Worm (Caenorhabditis elegans) whole organism, early embryonic: ENCODE results near the gene sri-48.
"Not testable (repeated sequence)": the region's sequence is repeated elsewhere in the genome, so short reads cannot be mapped to it uniquely, and the experiment has no call there.

Experiments used
- B0310.2 ChIP-seq: sonication (generic microtip); optimal IDR thresholded peaks from 2 replicates; lab custom pipeline; 2016; ENCODE audit warnings: mild to moderate bottlenecking, missing genetic modification characterization, missing compliant biosample characterization
- F13C5.2 ChIP-seq: sonication (generic microtip); optimal IDR thresholded peaks from 2 replicates; lab custom pipeline; 2017; ENCODE audit warnings: mild to moderate bottlenecking, missing genetic modification characterization, inconsistent platforms, missing compliant biosample characterization
- ama-1 ChIP-seq: fragments of 150-350 bp; optimal IDR thresholded peaks from 2 replicates; lab custom pipeline; 2014
- ceh-13 ChIP-seq: fragments of 200-800 bp; sonication (Bioruptor generic); optimal IDR thresholded peaks from 2 replicates; lab custom pipeline; 2018; ENCODE audit warnings: mild to moderate bottlenecking, missing genetic modification characterization, missing compliant biosample characterization
- flt-1 ChIP-seq: fragments of 200-800 bp; sonication (Bioruptor generic); IDR thresholded peaks from 2 replicates; pipeline ENCODE4 v1.3.6; 2022; ENCODE audit warnings: missing genetic modification characterization, missing compliant biosample characterization
- hmg-4 ChIP-seq: fragments of 200-800 bp; sonication (Bioruptor generic); optimal IDR thresholded peaks from 2 replicates; lab custom pipeline; 2018; ENCODE audit warnings: mild to moderate bottlenecking, missing genetic modification characterization, missing compliant biosample characterization
- hnd-1 ChIP-seq: sonication (generic microtip); optimal IDR thresholded peaks from 2 replicates; lab custom pipeline; 2016; ENCODE audit warnings: missing genetic modification characterization, missing compliant biosample characterization
- scrt-1 ChIP-seq: fragments of 200-800 bp; sonication (Bioruptor generic); IDR thresholded peaks from 2 replicates; pipeline ENCODE4 v1.3.6; 2022; ENCODE audit warnings: missing genetic modification characterization, missing compliant biosample characterization
- tbx-37 ChIP-seq: fragments of 200-800 bp; sonication (Bioruptor generic); conservative IDR thresholded peaks from 2 replicates; pipeline ENCODE4 v1.3.6; 2022; ENCODE audit warnings: missing genetic modification reagents, missing genetic modification characterization, missing compliant biosample characterization

DNA sequence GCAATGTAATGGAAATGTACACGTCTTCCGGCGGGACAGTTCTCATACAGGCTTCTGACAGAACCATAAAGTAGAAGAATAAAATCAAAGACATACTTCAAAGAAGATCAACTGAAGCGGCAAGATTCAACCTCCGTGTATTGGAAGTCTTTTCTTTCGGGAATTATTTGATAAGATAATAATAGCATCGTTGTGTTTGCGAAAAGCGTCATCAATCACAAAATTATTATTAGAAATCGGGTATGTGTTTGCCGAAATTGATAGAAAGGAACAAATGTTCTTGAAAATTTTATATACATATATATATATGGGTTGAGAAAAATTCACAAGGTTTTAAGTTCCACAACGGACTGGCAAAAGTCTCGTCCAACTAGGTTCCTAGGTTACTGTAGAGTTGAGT lies 9.6 kb downstream of the sri-48 start, which contains the start of gene Y27F2A.9:
- not testable (repeated sequence) for TF ChIP-seq hmg-4 (GFP tag; lab: Kevin White, UChicago); B0310.2 (tag; lab: Kevin White, UChicago); ceh-13 (GFP tag; lab: Kevin White, UChicago); ama-1 (lab: Kevin White, UChicago); tbx-37; scrt-1 (GFP tag; lab: Robert Waterston, UW); F13C5.2 (tag; lab: Kevin White, UChicago); flt-1 (GFP tag; lab: Robert Waterston, UW); hnd-1 (tag; lab: Kevin White, UChicago)
